Worm (Caenorhabditis elegans): ENCODE measurements around the gene F56H9.2.

The F56H9.2 gene

ce11 chrV:12660280-12660818 is 22.9 kb downstream of the F56H9.2 start, which contains the start of gene his-74:
TSS of gene his-74 (minus strand) at chrV:12660330.
- no peak for TF ChIP-seq dao-5 (tag; optimal IDR thresholded peaks at IDR 0.05)
- TF ChIP-seq him-1 (tag; optimal IDR thresholded peaks at IDR 0.05), result no peak
- no peak for TF ChIP-seq W03F9.2 (tag; optimal IDR thresholded peaks at IDR 0.05)

ce11 chrV:12661619-12662018 is 24.2 kb downstream of the F56H9.2 start, which contains the start of gene W05B10.3:
TSS of gene W05B10.3 (minus strand) at chrV:12661719.
- TF ChIP-seq dao-5 (tag; optimal IDR thresholded peaks at IDR 0.05) (no peak), him-1 (tag; optimal IDR thresholded peaks at IDR 0.05) (no peak), W03F9.2 (tag; optimal IDR thresholded peaks at IDR 0.05) (no peak)

ce11 chrV:12663386-12663785 is 25.9 kb downstream of the F56H9.2 start:
- TF ChIP-seq him-1 (tag; optimal IDR thresholded peaks at IDR 0.05) (no peak), dao-5 (tag; optimal IDR thresholded peaks at IDR 0.05) (no peak), W03F9.2 (tag; optimal IDR thresholded peaks at IDR 0.05) (no peak)

- TF ChIP-seq him-1 (tag; optimal IDR thresholded peaks at IDR 0.05) (no peak), W03F9.2 (tag; optimal IDR thresholded peaks at IDR 0.05) (no peak), dao-5 (tag; optimal IDR thresholded peaks at IDR 0.05) (no peak)
Observed at ce11 chrV:12667397-12667796, 29.9 kb downstream of the F56H9.2 start.

ce11 chrV:12667926-12668325 is 30.5 kb downstream of the F56H9.2 start, which contains the start of gene W05B10.4:
TSS of gene W05B10.4 (plus strand) at chrV:12668226.
- TF ChIP-seq dao-5 (tag; optimal IDR thresholded peaks at IDR 0.05), result no peak
- TF ChIP-seq him-1 (tag; optimal IDR thresholded peaks at IDR 0.05), result no peak
- TF ChIP-seq W03F9.2 (tag; optimal IDR thresholded peaks at IDR 0.05), result no peak

ce11 chrV:12670607-12671006 is 33.1 kb downstream of the F56H9.2 start, which contains the start of gene srx-116:
TSS of gene srx-116 (plus strand) at chrV:12670907.
- no peak for TF ChIP-seq W03F9.2 (tag; optimal IDR thresholded peaks at IDR 0.05)
- TF ChIP-seq dao-5 (tag; optimal IDR thresholded peaks at IDR 0.05), result no peak
- no peak for TF ChIP-seq him-1 (tag; optimal IDR thresholded peaks at IDR 0.05)

ce11 chrV:12673745-12674144 is 36.3 kb downstream of the F56H9.2 start:
- no peak for TF ChIP-seq W03F9.2 (tag; optimal IDR thresholded peaks at IDR 0.05)
- TF ChIP-seq him-1 (tag; optimal IDR thresholded peaks at IDR 0.05), result no peak
- TF ChIP-seq dao-5 (tag; optimal IDR thresholded peaks at IDR 0.05), result no peak

- TF ChIP-seq him-1 (tag; optimal IDR thresholded peaks at IDR 0.05), result no peak
- TF ChIP-seq W03F9.2 (tag; optimal IDR thresholded peaks at IDR 0.05), result no peak
- no peak for TF ChIP-seq dao-5 (tag; optimal IDR thresholded peaks at IDR 0.05)
Observed at ce11 chrV:12676299-12676698, 38.8 kb downstream of the F56H9.2 start.

ce11 chrV:12679292-12679691 is 41.8 kb downstream of the F56H9.2 start:
- no peak for TF ChIP-seq W03F9.2 (tag; optimal IDR thresholded peaks at IDR 0.05)
- no peak for TF ChIP-seq dao-5 (tag; optimal IDR thresholded peaks at IDR 0.05)
- no peak for TF ChIP-seq him-1 (tag; optimal IDR thresholded peaks at IDR 0.05)

ce11 chrV:12679807-12680206 is 42.3 kb downstream of the F56H9.2 start, which contains the start of gene frpr-15:
TSS of gene frpr-15 (plus strand) at chrV:12680107.
- TF ChIP-seq him-1 (tag; optimal IDR thresholded peaks at IDR 0.05) (no peak), dao-5 (tag; optimal IDR thresholded peaks at IDR 0.05) (no peak)

- no peak for TF ChIP-seq dao-5 (tag; optimal IDR thresholded peaks at IDR 0.05)
- TF ChIP-seq him-1 (tag; optimal IDR thresholded peaks at IDR 0.05), result no peak
- TF ChIP-seq W03F9.2 (tag; optimal IDR thresholded peaks at IDR 0.05), result no peak
Observed at ce11 chrV:12683205-12683604, 45.7 kb downstream of the F56H9.2 start.
